Fruit fly (Drosophila melanogaster): ENCODE measurements around the gene CG3301.

- no peak for TF ChIP-seq cic (GFP tag; optimal IDR thresholded peaks at IDR 0.05)
- no peak for TF ChIP-seq cnc (optimal IDR thresholded peaks at IDR 0.05)
- no peak for TF ChIP-seq ovo (GFP tag; optimal IDR thresholded peaks at IDR 0.05)
- no peak for TF ChIP-seq toe (GFP tag; optimal IDR thresholded peaks at IDR 0.05)
- TF ChIP-seq kay (GFP tag; ENCODE audit: borderline replicate concordance): peak; percentile 15
- no peak for TF ChIP-seq tj (GFP tag; optimal IDR thresholded peaks at IDR 0.05)
- TF ChIP-seq CG11617 (GFP tag; optimal IDR thresholded peaks at IDR 0.05): no peak
- no peak for TF ChIP-seq bab1 (GFP tag; optimal IDR thresholded peaks at IDR 0.05)
- TF ChIP-seq Crg-1 (GFP tag; optimal IDR thresholded peaks at IDR 0.05): no peak
- TF ChIP-seq CG7101 (tag; optimal IDR thresholded peaks at IDR 0.05): no peak
- no peak for TF ChIP-seq pad (GFP tag; optimal IDR thresholded peaks at IDR 0.05)
Observed at dm6 chr3R:21245846-21246245, 30.2 kb downstream of the CG3301 start.

Data from whole organism, adult.